Worm (Caenorhabditis elegans): ENCODE results near the gene Y17G7B.21.
A peak's percentile ranks its signal among the peaks of the same experiment; 100 is the strongest.

DNA sequence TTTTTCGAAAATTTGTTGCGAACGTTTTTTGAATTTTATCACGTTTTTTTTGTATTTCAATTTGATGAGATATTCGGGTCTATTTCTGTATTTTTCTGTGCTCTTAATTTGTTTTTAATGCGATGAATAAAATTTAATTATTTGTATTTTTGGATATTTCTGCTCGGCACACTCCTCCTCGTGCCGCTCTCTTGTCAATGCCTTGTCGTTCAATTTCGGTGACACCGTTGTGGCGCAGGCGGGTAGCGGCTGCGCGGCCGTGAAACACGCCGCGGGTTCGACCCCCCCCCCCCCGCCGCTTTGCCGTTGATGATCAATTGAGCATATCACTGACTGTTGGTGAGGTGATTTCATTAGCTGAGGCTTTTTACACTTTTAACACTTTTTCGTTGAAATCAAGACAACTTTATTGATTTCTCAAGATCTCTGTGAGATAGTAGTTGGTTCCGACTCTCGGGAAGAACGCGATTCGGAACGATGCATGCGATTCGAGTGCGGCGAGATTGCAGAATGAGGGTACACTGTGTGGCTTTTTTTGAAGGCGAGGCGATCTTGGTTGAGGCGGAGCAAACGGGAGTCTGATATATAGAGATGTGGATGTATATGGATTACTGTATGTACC lies 16.8 kb downstream of the Y17G7B.21 start:
- TF ChIP-seq C17E4.6 (GFP tag; IDR thresholded peaks at IDR 0.05) (peak; percentile 95), ztf-18 (tag; optimal IDR thresholded peaks at IDR 0.05) (peak; percentile 87), madf-6 (GFP tag; IDR thresholded peaks at IDR 0.05) (peak; percentile 90), snpc-4 (GFP tag; optimal IDR thresholded peaks at IDR 0.05) (peak; percentile 88), snpc-4 (tag; optimal IDR thresholded peaks at IDR 0.05) (peak; percentile 14 to 85 (median 78))

Data from whole organism, young adult.